Fruit fly (Drosophila melanogaster): ENCODE results near the gene CG33310.
A peak's percentile ranks its signal among the peaks of the same experiment; 100 is the strongest.

The CG33310 gene

dm6 chr2L:15061368-15061767 is 34.7 kb downstream of the CG33310 start, which contains the start of the genes solo and vas (continued):
- TF ChIP-seq CG14014 (GFP tag; IDR thresholded peaks at IDR 0.05), result peak; percentile 60; the same call in 1 of the 2 replicates
- TF ChIP-seq Sox100B (GFP tag; optimal IDR thresholded peaks at IDR 0.05), result peak; percentile 39
- TF ChIP-seq amos (GFP tag; IDR thresholded peaks at IDR 0.05; ENCODE audit: partially characterized antibody), result peak; percentile 32; the same call in 1 of the 2 replicates
- no peak for TF ChIP-seq CG3281 (GFP tag; optimal IDR thresholded peaks at IDR 0.05)
- TF ChIP-seq Xrp1 (GFP tag; IDR thresholded peaks at IDR 0.05), result peak; percentile 34; the same call in 1 of the 2 replicates
- peak; percentile 68 for TF ChIP-seq grau (tag; optimal IDR thresholded peaks at IDR 0.05)
- TF ChIP-seq CoRest (tag; optimal IDR thresholded peaks at IDR 0.05), result peak; percentile 80
- TF ChIP-seq slbo (GFP tag; IDR thresholded peaks at IDR 0.05), result peak; percentile 67
- TF ChIP-seq lola (GFP tag; optimal IDR thresholded peaks at IDR 0.05), result peak in 2 of 3 experiments; percentile 58 to 90
- TF ChIP-seq CG13775 (GFP tag; optimal IDR thresholded peaks at IDR 0.05), result peak; percentile 59
- TF ChIP-seq chinmo (GFP tag; IDR thresholded peaks at IDR 0.05; ENCODE audit: partially characterized antibody), result 0 out of 4 replicates have a peak, but pooled peaks have one; percentile 9
- TF ChIP-seq Scr (GFP tag; IDR thresholded peaks at IDR 0.05; ENCODE audit: partially characterized antibody), result peak; percentile 24; the same call in 1 of the 2 replicates
- peak; percentile 64 for TF ChIP-seq zen (tag; optimal IDR thresholded peaks at IDR 0.05)
- peak; percentile 57 for TF ChIP-seq nerfin-1 (tag; optimal IDR thresholded peaks at IDR 0.05)
- peak; percentile 27; the same call in 1 of the 3 replicates for TF ChIP-seq CG14860 (GFP tag; IDR thresholded peaks at IDR 0.05; ENCODE audit: partially characterized antibody)
- TF ChIP-seq CG42726 (GFP tag; IDR thresholded peaks at IDR 0.05; ENCODE audit: partially characterized antibody), result no peak
- TF ChIP-seq CG13296 (GFP tag; optimal IDR thresholded peaks at IDR 0.05), result peak; percentile 12
- peak; percentile 36 to 47 for TF ChIP-seq dpn (GFP tag; optimal IDR thresholded peaks at IDR 0.05)
- TF ChIP-seq CG6854 (GFP tag; optimal IDR thresholded peaks at IDR 0.05), result no peak
- TF ChIP-seq CG12391 (tag; optimal IDR thresholded peaks at IDR 0.05), result peak; percentile 83
- no peak for TF ChIP-seq CG10462 (GFP tag; optimal IDR thresholded peaks at IDR 0.05)
- TF ChIP-seq lilli (GFP tag; optimal IDR thresholded peaks at IDR 0.05), result peak; percentile 27
- peak; percentile 49 for TF ChIP-seq CG15479 (GFP tag; optimal IDR thresholded peaks at IDR 0.05)
- TF ChIP-seq CG14710 (tag; optimal IDR thresholded peaks at IDR 0.05), result peak; percentile 56
- TF ChIP-seq MBD-R2 (GFP tag; IDR thresholded peaks at IDR 0.05), result peak; percentile 48
- TF ChIP-seq CG12744 (GFP tag; optimal IDR thresholded peaks at IDR 0.05), result peak; percentile 25
- TF ChIP-seq H2.0 (GFP tag; IDR thresholded peaks at IDR 0.05), result peak; percentile 50
- peak; percentile 37 for TF ChIP-seq CG15514 (GFP tag; optimal IDR thresholded peaks at IDR 0.05)
- TF ChIP-seq ranshi (GFP tag; IDR thresholded peaks at IDR 0.05), result 0 out of 2 replicates have a peak, but pooled peaks have one; percentile 25
- TF ChIP-seq sens (GFP tag), result peak; percentile 88
- peak; percentile 70 for TF ChIP-seq Abd-B (GFP tag; optimal IDR thresholded peaks at IDR 0.05)
- peak; percentile 0 for TF ChIP-seq tap (tag; optimal IDR thresholded peaks at IDR 0.05)
- TF ChIP-seq esg (GFP tag; conservative IDR thresholded peaks at IDR 0.05), result peak; percentile 48
- 0 out of 2 replicates have a peak, but pooled peaks have one; percentile 20 for TF ChIP-seq Drgx (GFP tag; IDR thresholded peaks at IDR 0.05)
- no peak for TF ChIP-seq CG7271 (tag; optimal IDR thresholded peaks at IDR 0.05)
- TF ChIP-seq Sry-β (GFP tag; optimal IDR thresholded peaks at IDR 0.05), result peak; percentile 66
- peak; percentile 89 for TF ChIP-seq CG1024 (GFP tag; IDR thresholded peaks at IDR 0.05)
- TF ChIP-seq bcd (GFP tag; optimal IDR thresholded peaks at IDR 0.05), result peak; percentile 31
- peak; percentile 36 for TF ChIP-seq CG10979 (tag; optimal IDR thresholded peaks at IDR 0.05)
- peak; percentile 5 for TF ChIP-seq Fer1 (GFP tag; optimal IDR thresholded peaks at IDR 0.05)
- no peak for TF ChIP-seq CG6272 (GFP tag; IDR thresholded peaks at IDR 0.05)
- no peak for TF ChIP-seq Trl (optimal IDR thresholded peaks at IDR 0.05)
- TF ChIP-seq Trl (GFP tag; optimal IDR thresholded peaks at IDR 0.05), result no peak
- TF ChIP-seq Fer3 (tag; optimal IDR thresholded peaks at IDR 0.05), result peak; percentile 49
- no peak for TF ChIP-seq prd (optimal IDR thresholded peaks at IDR 0.05)
- TF ChIP-seq prd (GFP tag; IDR thresholded peaks at IDR 0.05), result peak; percentile 47; the same call in 2 of the 3 replicates
- TF ChIP-seq sna (GFP tag; IDR thresholded peaks at IDR 0.05; ENCODE audit: partially characterized antibody), result peak; percentile 48; the same call in 1 of the 2 replicates
- TF ChIP-seq CG12659 (GFP tag; optimal IDR thresholded peaks at IDR 0.05), result peak; percentile 71
- peak; percentile 97 for TF ChIP-seq ssp (GFP tag; IDR thresholded peaks at IDR 0.05)
